Worm (Caenorhabditis elegans): ENCODE measurements around the gene ZK1240.8.

The ZK1240.8 gene

ce11 chrII:2277418-2277817 is 51.4 kb downstream of the ZK1240.8 start, which contains the start of gene K09F6.15:
Gene K09F6.15 (minus strand): TSS chrII:2277518.
- TF ChIP-seq ztf-4 (tag; optimal IDR thresholded peaks at IDR 0.05) (no peak), daf-12 (tag; optimal IDR thresholded peaks at IDR 0.05) (no peak), aly-2 (tag; optimal IDR thresholded peaks at IDR 0.05) (no peak), tbx-2 (tag; optimal IDR thresholded peaks at IDR 0.05) (no peak), ZK546.5 (tag; optimal IDR thresholded peaks at IDR 0.05) (no peak), fkh-10 (GFP tag; optimal IDR thresholded peaks at IDR 0.05) (no peak), ztf-11 (tag; optimal IDR thresholded peaks at IDR 0.05) (no peak), sea-2 (GFP tag; optimal IDR thresholded peaks at IDR 0.05) (no peak), ama-1 (optimal IDR thresholded peaks at IDR 0.05) (no peak), snpc-4 (tag; optimal IDR thresholded peaks at IDR 0.05) (no peak), nhr-237 (tag; optimal IDR thresholded peaks at IDR 0.05) (no peak), eor-1 (tag; optimal IDR thresholded peaks at IDR 0.05) (no peak)

Data from whole organism, L3 larva.